Fruit fly (Drosophila melanogaster): ENCODE measurements around the gene CG4783.

CG4783 gene

dm6 chr3R:19948143-19948542 lies at the start of gene CG4783:
Gene CG4783, plus strand, starts transcription at chr3R:19948443.
- TF ChIP-seq EcR (GFP tag; optimal IDR thresholded peaks at IDR 0.05) (no peak), CG32121 (GFP tag; IDR thresholded peaks at IDR 0.05) (no peak), Snoo (tag; optimal IDR thresholded peaks at IDR 0.05) (no peak), CG8301 (tag; optimal IDR thresholded peaks at IDR 0.05) (no peak), CG12605 (GFP tag; IDR thresholded peaks at IDR 0.05) (no peak), Pif1B (GFP tag; optimal IDR thresholded peaks at IDR 0.05) (no peak), CG14655 (GFP tag; optimal IDR thresholded peaks at IDR 0.05) (no peak), Ets98B (GFP tag; IDR thresholded peaks at IDR 0.05) (no peak), fd96Ca (GFP tag; IDR thresholded peaks at IDR 0.05) (no peak), CG9948 (tag; optimal IDR thresholded peaks at IDR 0.05) (no peak), CG4496 (GFP tag; IDR thresholded peaks at IDR 0.05) (no peak), CG17806 (tag; optimal IDR thresholded peaks at IDR 0.05) (no peak), CG13204 (GFP tag; optimal IDR thresholded peaks at IDR 0.05) (no peak)

- TF ChIP-seq CG34367 (tag; optimal IDR thresholded peaks at IDR 0.05) = no peak
- no peak for TF ChIP-seq fd96Ca (GFP tag; IDR thresholded peaks at IDR 0.05)
- no peak for TF ChIP-seq Ets98B (GFP tag; IDR thresholded peaks at IDR 0.05)
- no peak for TF ChIP-seq CG12605 (GFP tag; IDR thresholded peaks at IDR 0.05)
- no peak for TF ChIP-seq EcR (GFP tag; optimal IDR thresholded peaks at IDR 0.05)
- no peak for TF ChIP-seq CG10348 (GFP tag; IDR thresholded peaks at IDR 0.05)
- no peak for TF ChIP-seq rn (GFP tag; IDR thresholded peaks at IDR 0.05)
- TF ChIP-seq CG15710 (tag; optimal IDR thresholded peaks at IDR 0.05) = no peak
- no peak for TF ChIP-seq Snoo (tag; optimal IDR thresholded peaks at IDR 0.05)
- TF ChIP-seq gl (tag; optimal IDR thresholded peaks at IDR 0.05) = no peak
Observed at dm6 chr3R:19901742-19902141, 46.5 kb upstream of the CG4783 start.

dm6 chr3R:19902328-19902727 lies 45.9 kb upstream of the CG4783 start:
- TF ChIP-seq fd96Ca (GFP tag; IDR thresholded peaks at IDR 0.05) = 0 out of 3 replicates have a peak, but pooled peaks have one; percentile 5
- TF ChIP-seq CG8301 (tag; optimal IDR thresholded peaks at IDR 0.05) = no peak

dm6 chr3R:19902926-19903739 lies 45.1 kb upstream of the CG4783 start, which contains the start of gene ClpX:
Gene ClpX, minus strand, starts transcription at chr3R:19903689.
- TF ChIP-seq CG4496 (GFP tag; IDR thresholded peaks at IDR 0.05) (peak; percentile 26; the same call in 1 of the 3 replicates), CG10348 (GFP tag; IDR thresholded peaks at IDR 0.05) (no peak)

dm6 chr3R:19904865-19905373 lies 43.3 kb upstream of the CG4783 start, which contains the start of the genes Surf6 and RhoGAP92B:
Gene Surf6, minus strand, starts transcription at chr3R:19904868.
Gene RhoGAP92B, plus strand, starts transcription at chr3R:19905164.
- TF ChIP-seq CG12605 (GFP tag; IDR thresholded peaks at IDR 0.05) (peak; percentile 56; the same call in 1 of the 2 replicates), fd96Ca (GFP tag; IDR thresholded peaks at IDR 0.05) (peak; percentile 40; the same call in 1 of the 3 replicates), EcR (GFP tag; optimal IDR thresholded peaks at IDR 0.05) (peak; percentile 68), CG8159 (tag; optimal IDR thresholded peaks at IDR 0.05) (peak; percentile 14), CG9948 (tag; optimal IDR thresholded peaks at IDR 0.05) (no peak), Pif1B (GFP tag; optimal IDR thresholded peaks at IDR 0.05) (peak; percentile 30), CG14655 (GFP tag; optimal IDR thresholded peaks at IDR 0.05) (no peak), CG15710 (tag; optimal IDR thresholded peaks at IDR 0.05) (peak; percentile 43), CG8301 (tag; optimal IDR thresholded peaks at IDR 0.05) (no peak), CG34367 (tag; optimal IDR thresholded peaks at IDR 0.05) (peak; percentile 44), Snoo (tag; optimal IDR thresholded peaks at IDR 0.05) (peak; percentile 40), CG32121 (GFP tag; IDR thresholded peaks at IDR 0.05) (peak; percentile 68), gl (tag; optimal IDR thresholded peaks at IDR 0.05) (no peak), Ets98B (GFP tag; IDR thresholded peaks at IDR 0.05) (no peak), CG17806 (tag; optimal IDR thresholded peaks at IDR 0.05) (peak; percentile 12), CG4496 (GFP tag; IDR thresholded peaks at IDR 0.05) (peak; percentile 29; the same call in 1 of the 3 replicates)

dm6 chr3R:19905932-19906439 lies 42.3 kb upstream of the CG4783 start:
- peak; percentile 78 for TF ChIP-seq CG8301 (tag; optimal IDR thresholded peaks at IDR 0.05)
- peak; percentile 69 for TF ChIP-seq Pif1B (GFP tag; optimal IDR thresholded peaks at IDR 0.05)
- TF ChIP-seq CG9948 (tag; optimal IDR thresholded peaks at IDR 0.05) = peak; percentile 78
- TF ChIP-seq Snoo (tag; optimal IDR thresholded peaks at IDR 0.05) = peak; percentile 87
- TF ChIP-seq fd96Ca (GFP tag; IDR thresholded peaks at IDR 0.05) = peak; percentile 92
- TF ChIP-seq Ets98B (GFP tag; IDR thresholded peaks at IDR 0.05) = peak; percentile 83
- peak; percentile 74 for TF ChIP-seq gl (tag; optimal IDR thresholded peaks at IDR 0.05)
- no peak; the same call in 1 of the 2 replicates for TF ChIP-seq rn (GFP tag; IDR thresholded peaks at IDR 0.05)
- peak; percentile 82 for TF ChIP-seq CG34367 (tag; optimal IDR thresholded peaks at IDR 0.05)
- peak; percentile 57 for TF ChIP-seq CG13204 (GFP tag; optimal IDR thresholded peaks at IDR 0.05)
- no peak; the same call in 1 of the 2 replicates for TF ChIP-seq CG10348 (GFP tag; IDR thresholded peaks at IDR 0.05)
- TF ChIP-seq EcR (GFP tag; optimal IDR thresholded peaks at IDR 0.05) = peak; percentile 49
- peak; percentile 91 for TF ChIP-seq CG32121 (GFP tag; IDR thresholded peaks at IDR 0.05)
- peak; percentile 83 for TF ChIP-seq CG14655 (GFP tag; optimal IDR thresholded peaks at IDR 0.05)
- peak; percentile 85 for TF ChIP-seq CG15710 (tag; optimal IDR thresholded peaks at IDR 0.05)
- TF ChIP-seq Pif1A (GFP tag; optimal IDR thresholded peaks at IDR 0.05) = peak; percentile 83
- peak; percentile 84 for TF ChIP-seq CG8159 (tag; optimal IDR thresholded peaks at IDR 0.05)
- TF ChIP-seq CG12605 (GFP tag; IDR thresholded peaks at IDR 0.05) = peak; percentile 77
- TF ChIP-seq D1 (tag; optimal IDR thresholded peaks at IDR 0.05) = no peak
- peak; percentile 94 for TF ChIP-seq CG4496 (GFP tag; IDR thresholded peaks at IDR 0.05)
- TF ChIP-seq CG17806 (tag; optimal IDR thresholded peaks at IDR 0.05) = peak; percentile 78

Data from whole organism, pupa.